Worm (Caenorhabditis elegans) whole organism, early embryonic: ENCODE measurements around the gene srp-2.

Source experiments
- B0310.2 ChIP-seq: sonication (generic microtip); optimal IDR thresholded peaks from 2 replicates; lab custom pipeline; 2016; ENCODE audit warnings: mild to moderate bottlenecking, missing genetic modification characterization, missing compliant biosample characterization
- F13C5.2 ChIP-seq: sonication (generic microtip); optimal IDR thresholded peaks from 2 replicates; lab custom pipeline; 2017; ENCODE audit warnings: mild to moderate bottlenecking, missing genetic modification characterization, inconsistent platforms, missing compliant biosample characterization
- aly-1 ChIP-seq: sonication (generic microtip); optimal IDR thresholded peaks from 2 replicates; lab custom pipeline; 2016; ENCODE audit warnings: missing genetic modification characterization, missing compliant biosample characterization
- ama-1 ChIP-seq: fragments of 150-350 bp; optimal IDR thresholded peaks from 2 replicates; lab custom pipeline; 2014
- ceh-13 ChIP-seq: fragments of 200-800 bp; sonication (Bioruptor generic); optimal IDR thresholded peaks from 2 replicates; lab custom pipeline; 2018; ENCODE audit warnings: mild to moderate bottlenecking, missing genetic modification characterization, missing compliant biosample characterization
- ceh-36 ChIP-seq: sonication (generic microtip); optimal IDR thresholded peaks from 2 replicates; lab custom pipeline; 2016; ENCODE audit warnings: missing genetic modification characterization, inconsistent platforms, missing compliant biosample characterization
- ets-7 ChIP-seq: sonication (generic microtip); optimal IDR thresholded peaks from 2 replicates; lab custom pipeline; 2016; ENCODE audit warnings: missing genotype, missing genetic modification characterization, missing compliant biosample characterization
- flt-1 ChIP-seq: fragments of 200-800 bp; sonication (Bioruptor generic); IDR thresholded peaks from 2 replicates; pipeline ENCODE4 v1.3.6; 2022; ENCODE audit warnings: missing genetic modification characterization, missing compliant biosample characterization
- hmbx-1 ChIP-seq: sonication (generic microtip); optimal IDR thresholded peaks from 2 replicates; lab custom pipeline; 2016; ENCODE audit warnings: mild to moderate bottlenecking, missing genetic modification characterization, missing compliant biosample characterization
- hmg-4 ChIP-seq: fragments of 200-800 bp; sonication (Bioruptor generic); optimal IDR thresholded peaks from 2 replicates; lab custom pipeline; 2018; ENCODE audit warnings: mild to moderate bottlenecking, missing genetic modification characterization, missing compliant biosample characterization
- hnd-1 ChIP-seq: sonication (generic microtip); optimal IDR thresholded peaks from 2 replicates; lab custom pipeline; 2016; ENCODE audit warnings: missing genetic modification characterization, missing compliant biosample characterization
- pes-1 ChIP-seq: fragments of 200-800 bp; sonication (Bioruptor generic); IDR thresholded peaks from 2 replicates; pipeline ENCODE4 v1.3.6; 2022; ENCODE audit warnings: missing genetic modification reagents, missing genetic modification characterization, missing compliant biosample characterization
- scrt-1 ChIP-seq: fragments of 200-800 bp; sonication (Bioruptor generic); IDR thresholded peaks from 2 replicates; pipeline ENCODE4 v1.3.6; 2022; ENCODE audit warnings: missing genetic modification characterization, missing compliant biosample characterization
- sea-1 ChIP-seq: fragments of 200-800 bp; sonication (Bioruptor generic); conservative IDR thresholded peaks from 2 replicates; pipeline ENCODE4 v1.3.6; 2022; ENCODE audit warnings: missing genetic modification characterization, missing compliant biosample characterization
- tbx-11 ChIP-seq: fragments of 200-800 bp; sonication (Bioruptor generic); IDR thresholded peaks from 2 replicates; pipeline ENCODE4 v1.3.6; 2022; ENCODE audit warnings: missing genetic modification characterization, missing compliant biosample characterization
- tbx-37 ChIP-seq: fragments of 200-800 bp; sonication (Bioruptor generic); conservative IDR thresholded peaks from 2 replicates; pipeline ENCODE4 v1.3.6; 2022; ENCODE audit warnings: missing genetic modification reagents, missing genetic modification characterization, missing compliant biosample characterization
- tra-4 ChIP-seq: sonication (generic microtip); optimal IDR thresholded peaks from 2 replicates; lab custom pipeline; 2017; ENCODE audit warnings: missing genetic modification characterization, missing compliant biosample characterization

The srp-2 gene

DNA sequence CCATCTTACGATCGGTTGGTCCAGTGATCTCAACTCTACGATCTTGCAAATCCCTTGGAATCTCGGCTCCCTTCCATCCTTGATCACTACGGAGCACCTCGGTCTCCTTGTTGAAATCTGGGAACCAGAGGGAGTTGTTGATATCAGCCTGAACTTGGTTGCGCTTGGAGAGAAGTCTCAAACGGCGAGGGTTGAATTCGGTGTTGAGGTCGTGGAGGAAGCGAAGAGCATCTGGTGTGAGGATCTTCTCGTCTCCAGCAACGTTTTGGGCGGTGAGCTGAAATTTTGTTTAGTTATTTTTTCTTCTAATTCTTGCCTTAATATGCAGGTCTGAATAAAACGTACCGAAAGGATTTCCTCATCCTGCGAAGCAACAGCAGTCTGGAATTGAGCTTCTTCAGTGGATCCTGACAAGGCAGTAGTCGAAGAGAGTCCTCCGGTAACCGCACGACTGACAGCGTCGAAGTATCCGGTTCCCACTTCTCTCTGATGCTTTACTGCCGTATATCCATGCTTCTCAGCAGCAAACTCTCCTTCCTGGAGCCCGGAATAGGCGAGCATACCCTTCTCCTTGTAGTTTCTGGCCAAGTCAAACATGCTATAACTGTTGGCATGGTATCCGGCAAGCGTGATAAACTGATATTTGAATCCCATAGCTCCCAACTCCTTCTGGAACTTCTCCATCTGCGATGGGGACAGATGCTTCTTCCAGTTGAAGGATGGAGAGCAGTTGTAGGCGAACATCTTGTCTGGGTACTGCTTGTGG, 36.5 kb upstream of the srp-2 start:
- TF ChIP-seq ets-7 (tag; lab: Kevin White, UChicago), result no peak
- TF ChIP-seq tbx-37 (GFP tag; lab: Robert Waterston, UW), result no peak
- no peak for TF ChIP-seq sea-1 (GFP tag; lab: Robert Waterston, UW)
- TF ChIP-seq aly-1 (tag; lab: Kevin White, UChicago), result peak; percentile 12

DNA sequence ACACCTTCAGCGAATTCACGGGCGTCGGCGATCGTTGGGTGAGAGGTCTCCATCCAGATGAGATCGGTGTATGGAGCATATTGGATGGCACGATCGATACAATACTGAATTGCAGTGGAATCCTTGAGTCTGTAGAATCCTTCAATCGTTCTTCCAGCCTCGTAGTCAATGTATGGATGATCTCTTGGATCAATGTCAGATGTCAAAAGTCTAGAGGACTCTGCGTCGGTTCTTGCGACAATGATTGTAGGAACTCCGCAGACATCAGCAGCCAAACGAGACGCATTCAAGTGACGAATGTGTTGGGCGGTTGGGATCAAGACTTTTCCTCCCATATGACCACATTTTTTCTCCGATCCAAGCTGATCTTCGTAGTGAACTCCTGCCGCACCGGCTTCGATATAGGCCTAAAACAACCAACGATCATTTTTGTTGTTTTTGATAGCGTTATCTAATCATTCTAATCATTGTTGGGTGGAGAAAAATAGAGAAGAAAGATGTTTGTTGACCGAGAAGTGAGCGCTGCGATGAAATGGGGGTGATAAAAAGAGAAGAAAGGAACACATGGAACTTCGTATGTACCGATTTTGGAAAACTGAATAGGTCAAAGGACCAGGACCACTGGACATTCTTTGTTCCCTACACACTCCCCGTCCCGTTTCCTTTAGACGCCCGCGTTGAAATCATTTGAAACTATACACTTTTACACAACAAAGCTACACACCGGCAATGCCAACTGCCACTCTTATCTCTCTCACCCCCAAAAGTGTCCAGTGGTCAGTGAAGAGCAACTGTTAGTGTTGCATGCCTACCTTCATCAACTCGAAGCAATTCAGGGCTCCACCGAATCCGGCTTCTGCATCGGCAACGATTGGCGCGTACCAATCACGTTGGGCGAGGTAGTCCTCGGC, 35.6 kb upstream of the srp-2 start:
- TF ChIP-seq ets-7 (tag; lab: Kevin White, UChicago), result no peak
- TF ChIP-seq B0310.2 (tag; lab: Kevin White, UChicago), result no peak
- no peak for TF ChIP-seq sea-1 (GFP tag; lab: Robert Waterston, UW)
- no peak for TF ChIP-seq tbx-11 (GFP tag; lab: Robert Waterston, UW)
- no peak for TF ChIP-seq aly-1 (tag; lab: Kevin White, UChicago)
- no peak for TF ChIP-seq hmg-4 (GFP tag; lab: Kevin White, UChicago)
- no peak for TF ChIP-seq ceh-13 (GFP tag; lab: Kevin White, UChicago)
- no peak for TF ChIP-seq tbx-37 (GFP tag; lab: Robert Waterston, UW)
- no peak for TF ChIP-seq ama-1 (lab: Kevin White, UChicago)
- no peak for TF ChIP-seq ceh-36 (tag; lab: Kevin White, UChicago)
- TF ChIP-seq flt-1 (GFP tag; lab: Robert Waterston, UW), result no peak
- TF ChIP-seq tra-4 (tag; lab: Kevin White, UChicago), result no peak
- TF ChIP-seq pes-1, result no peak
- TF ChIP-seq hnd-1 (tag; lab: Kevin White, UChicago), result no peak

DNA sequence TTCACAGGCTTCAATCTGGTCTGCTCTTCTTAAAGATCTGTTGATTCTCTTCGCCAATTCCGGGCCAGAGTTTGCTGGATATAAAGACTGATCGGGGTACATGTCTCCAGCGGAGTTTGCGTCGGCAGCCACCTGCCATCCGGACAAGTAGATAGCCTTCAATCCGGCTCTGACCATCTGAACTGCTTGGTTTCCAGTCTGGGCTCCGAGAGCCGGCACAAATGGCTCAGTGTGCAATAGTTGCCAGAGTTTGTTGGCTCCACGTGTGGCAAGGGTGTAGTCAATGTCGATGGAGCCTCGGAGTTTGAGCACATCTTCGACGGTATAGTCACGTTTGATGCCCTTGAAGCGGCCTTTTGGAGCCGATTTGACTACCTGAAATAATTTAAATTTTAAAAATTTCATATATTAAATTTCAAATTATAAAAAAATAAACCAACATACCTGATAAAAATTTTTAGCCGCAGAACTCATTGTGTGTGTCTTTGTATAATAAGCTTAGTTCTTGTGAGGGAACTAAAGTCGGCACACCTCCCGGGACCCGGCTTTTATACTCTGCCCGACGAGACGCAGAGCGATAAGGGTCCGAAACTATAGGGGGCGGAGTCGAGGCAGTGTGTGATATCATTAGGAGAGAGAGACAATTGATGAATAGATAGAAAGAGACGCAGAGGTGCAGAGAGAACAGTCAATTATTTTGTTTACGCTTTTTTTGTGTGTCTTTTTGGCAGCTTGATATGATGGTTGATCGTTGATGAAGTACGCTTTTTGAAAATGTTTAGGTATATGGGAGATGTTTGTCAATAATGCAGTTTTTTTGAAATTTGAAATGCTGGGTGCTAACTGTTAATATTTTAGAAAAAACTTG, 34.7 kb upstream of the srp-2 start, which contains the start of the genes icl-1 and srh-2:
TSS of gene icl-1 (minus strand) at position 521 of the 868 bp plus-strand sequence.
TSS of gene srh-2 (plus strand) at position 818 of the 868 bp plus-strand sequence.
- TF ChIP-seq hmg-4 (GFP tag; lab: Kevin White, UChicago), result no peak
- TF ChIP-seq ceh-13 (GFP tag; lab: Kevin White, UChicago), result no peak
- no peak for TF ChIP-seq B0310.2 (tag; lab: Kevin White, UChicago)
- TF ChIP-seq tbx-37 (GFP tag; lab: Robert Waterston, UW), result no peak
- no peak for TF ChIP-seq ama-1 (lab: Kevin White, UChicago)
- TF ChIP-seq F13C5.2 (tag; lab: Kevin White, UChicago), result no peak
- no peak for TF ChIP-seq ceh-36 (tag; lab: Kevin White, UChicago)
- no peak for TF ChIP-seq tra-4 (tag; lab: Kevin White, UChicago)
- TF ChIP-seq tbx-11 (GFP tag; lab: Robert Waterston, UW), result no peak
- no peak for TF ChIP-seq pes-1
- TF ChIP-seq hmbx-1, result no peak
- no peak for TF ChIP-seq flt-1 (GFP tag; lab: Robert Waterston, UW)
- TF ChIP-seq scrt-1, result no peak
- no peak for TF ChIP-seq ets-7 (tag; lab: Kevin White, UChicago)
- TF ChIP-seq aly-1 (tag; lab: Kevin White, UChicago), result no peak
- no peak for TF ChIP-seq sea-1 (GFP tag; lab: Robert Waterston, UW)
- TF ChIP-seq hnd-1 (tag; lab: Kevin White, UChicago), result no peak

DNA sequence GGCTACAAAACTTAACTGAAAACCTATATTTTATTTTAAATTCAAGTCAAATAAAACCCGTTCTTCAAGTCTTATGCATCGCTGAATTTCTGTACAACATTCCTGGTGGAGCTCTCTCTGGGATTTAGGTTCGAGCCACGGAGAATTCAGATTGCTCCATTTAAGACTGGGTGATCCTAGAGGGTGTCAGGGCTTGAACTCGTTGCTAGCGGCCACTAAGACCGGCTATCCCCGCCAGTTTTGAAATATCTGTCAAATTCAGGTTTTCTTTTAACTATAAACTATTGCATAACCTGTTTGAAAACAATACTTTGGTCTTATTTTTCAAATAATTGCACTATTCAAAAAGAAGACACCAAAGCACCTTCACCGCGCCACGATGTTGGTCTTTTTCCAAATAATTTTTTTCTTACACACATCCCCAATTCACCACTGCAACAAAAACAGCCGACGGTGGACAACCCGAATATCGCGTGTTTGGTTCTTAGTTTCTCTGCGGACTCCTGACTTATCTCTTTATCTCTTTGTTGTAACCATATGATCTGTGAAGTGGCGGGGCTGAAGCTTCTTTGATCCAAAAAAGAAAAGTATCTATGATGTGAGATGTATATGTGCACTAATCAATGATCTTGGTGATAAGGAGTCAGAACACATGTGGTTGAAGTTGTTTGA, 33.5 kb upstream of the srp-2 start:
- TF ChIP-seq scrt-1 (no peak), ceh-13 (GFP tag; lab: Kevin White, UChicago) (no peak), ama-1 (lab: Kevin White, UChicago) (no peak), hmg-4 (GFP tag; lab: Kevin White, UChicago) (no peak), ets-7 (tag; lab: Kevin White, UChicago) (no peak), aly-1 (tag; lab: Kevin White, UChicago) (no peak), F13C5.2 (tag; lab: Kevin White, UChicago) (no peak), B0310.2 (tag; lab: Kevin White, UChicago) (no peak), flt-1 (GFP tag; lab: Robert Waterston, UW) (no peak), tbx-11 (GFP tag; lab: Robert Waterston, UW) (no peak), hmbx-1 (no peak), hnd-1 (tag; lab: Kevin White, UChicago) (no peak)

DNA sequence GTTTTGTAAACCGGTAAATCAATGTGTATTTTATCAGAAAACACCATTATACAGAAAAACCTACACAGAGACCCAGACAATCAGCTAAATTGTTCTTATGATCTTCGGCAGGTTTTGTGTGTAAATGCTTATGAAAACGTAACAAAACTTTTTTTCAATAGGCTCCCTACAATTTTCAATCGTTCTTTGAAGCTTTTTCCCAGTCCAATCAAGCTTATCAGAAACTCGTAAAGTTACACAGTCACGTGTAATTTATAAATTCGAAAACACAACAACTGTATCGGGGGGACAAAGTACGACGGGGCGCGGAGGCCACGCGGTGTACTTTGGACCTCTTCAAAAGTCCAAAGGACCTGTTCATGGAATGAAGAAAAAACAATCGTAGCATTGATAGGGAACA, 32.2 kb upstream of the srp-2 start:
- TF ChIP-seq F13C5.2 (tag; lab: Kevin White, UChicago) (no peak), tbx-11 (GFP tag; lab: Robert Waterston, UW) (no peak), ama-1 (lab: Kevin White, UChicago) (no peak), scrt-1 (no peak), ceh-36 (tag; lab: Kevin White, UChicago) (no peak), hmg-4 (GFP tag; lab: Kevin White, UChicago) (no peak), sea-1 (GFP tag; lab: Robert Waterston, UW) (no peak), pes-1 (no peak), tra-4 (tag; lab: Kevin White, UChicago) (no peak), ets-7 (tag; lab: Kevin White, UChicago) (no peak), hnd-1 (tag; lab: Kevin White, UChicago) (no peak), ceh-13 (GFP tag; lab: Kevin White, UChicago) (no peak)
